Worm (Caenorhabditis elegans): ENCODE data around the gene Y73B6BL.289.

Y73B6BL.289 gene

ce11 chrIV:6323654-6324224, 23.6 kb upstream of the Y73B6BL.289 start, which contains the start of gene sqd-1 (continued):
- TF ChIP-seq lin-39 (tag; optimal IDR thresholded peaks at IDR 0.05) (no peak), F37D6.2 (tag; optimal IDR thresholded peaks at IDR 0.05) (peak; percentile 89), hif-1 (tag; optimal IDR thresholded peaks at IDR 0.05) (peak; percentile 35 to 94), hlh-11 (tag; optimal IDR thresholded peaks at IDR 0.05) (peak; percentile 95), madf-5 (GFP tag; IDR thresholded peaks at IDR 0.05) (0 out of 4 replicates have a peak, but pooled peaks of 1 of the 2 experiments have one; percentile 14), mxl-3 (GFP tag; optimal IDR thresholded peaks at IDR 0.05) (peak; percentile 86), vab-7 (GFP tag; IDR thresholded peaks at IDR 0.05) (peak; percentile 90), dpl-1 (GFP tag; optimal IDR thresholded peaks at IDR 0.05) (peak; percentile 93), jun-1 (tag; optimal IDR thresholded peaks at IDR 0.05) (peak; percentile 88), nhr-25 (tag; optimal IDR thresholded peaks at IDR 0.05; ENCODE audit: borderline replicate concordance, insufficient read depth) (peak; percentile 84), Y105C5A.15 (GFP tag; IDR thresholded peaks at IDR 0.05) (0 out of 2 replicates have a peak, but pooled peaks have one; percentile 64), pha-4 (GFP tag; IDR thresholded peaks at IDR 0.05) (peak; percentile 92), pha-4 (tag; optimal IDR thresholded peaks at IDR 0.05) (no peak), ama-1 (optimal IDR thresholded peaks at IDR 0.05) (peak; percentile 82), nhr-42 (GFP tag; IDR thresholded peaks at IDR 0.05) (peak; percentile 94), ZK337.2 (GFP tag; IDR thresholded peaks at IDR 0.05) (0 out of 2 replicates have a peak, but pooled peaks have one; percentile 49), snpc-1.2 (GFP tag; IDR thresholded peaks at IDR 0.05) (peak; percentile 96)

DNA sequence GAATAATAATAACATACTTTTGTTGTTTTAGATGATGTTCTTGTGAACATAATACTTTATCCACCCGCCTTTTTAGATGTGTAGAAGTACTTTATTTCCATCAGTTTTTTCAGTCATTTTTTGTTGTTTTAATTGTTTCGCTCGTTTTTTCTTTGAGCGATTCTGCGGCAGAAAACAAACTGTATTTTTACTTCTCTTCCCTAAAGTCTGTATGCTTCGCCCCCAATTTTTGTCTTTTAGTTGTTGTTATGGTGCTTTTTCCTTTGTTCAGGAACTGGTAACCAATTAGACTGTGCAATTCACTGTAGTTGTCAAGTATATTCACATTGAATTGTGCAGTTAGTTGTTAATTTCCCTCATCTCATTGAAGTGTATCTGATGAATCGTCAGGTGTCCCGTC, 21.5 kb upstream of the Y73B6BL.289 start:
- TF ChIP-seq mdt-29 (GFP tag; IDR thresholded peaks at IDR 0.05) (no peak), spr-3 (GFP tag; optimal IDR thresholded peaks at IDR 0.05) (peak; percentile 10), lin-1 (GFP tag; IDR thresholded peaks at IDR 0.05) (0 out of 2 replicates have a peak, but pooled peaks have one; percentile 8), attf-4 (tag; optimal IDR thresholded peaks at IDR 0.05) (no peak), mxl-2 (GFP tag; conservative IDR thresholded peaks at IDR 0.05) (0 out of 2 replicates have a peak, but pooled peaks have one; percentile 43), snpc-1.2 (GFP tag; IDR thresholded peaks at IDR 0.05) (peak; percentile 77), Y5F2A.4 (GFP tag; optimal IDR thresholded peaks at IDR 0.05) (peak; percentile 3), pha-4 (GFP tag; IDR thresholded peaks at IDR 0.05) (peak; percentile 18; the same call in 1 of the 2 replicates), pha-4 (tag; optimal IDR thresholded peaks at IDR 0.05) (no peak), F49E8.2 (tag; optimal IDR thresholded peaks at IDR 0.05; ENCODE audit: borderline replicate concordance) (peak; percentile 51), lin-38 (GFP tag; IDR thresholded peaks at IDR 0.05) (peak; percentile 64), egl-27 (tag; optimal IDR thresholded peaks at IDR 0.05) (no peak)

DNA sequence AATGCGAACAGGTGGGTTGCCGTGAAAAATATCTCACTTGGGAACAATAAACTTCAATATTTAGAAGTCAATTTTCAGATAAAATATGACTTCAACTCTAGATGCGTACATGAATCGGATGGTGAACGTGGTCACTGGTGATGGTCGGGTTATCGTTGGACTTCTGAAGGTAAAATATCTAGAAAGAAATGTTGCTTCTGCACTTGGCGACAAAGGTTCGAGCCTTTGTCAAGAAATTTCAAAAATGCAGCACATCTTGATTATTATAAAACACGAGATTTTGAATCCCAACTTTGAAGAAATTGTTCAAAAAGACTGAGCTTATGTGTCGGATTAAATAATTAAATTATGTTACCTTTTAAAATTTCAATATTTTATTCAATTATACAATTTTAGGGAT, 20.9 kb upstream of the Y73B6BL.289 start, which contains the start of gene lsm-8:
Gene lsm-8 (plus strand): TSS at position 79 of the 400 bp plus-strand sequence.
- TF ChIP-seq nhr-42 (GFP tag; IDR thresholded peaks at IDR 0.05) = no peak
- peak; percentile 15 for TF ChIP-seq mes-2 (tag; optimal IDR thresholded peaks at IDR 0.05; ENCODE audit: poor library complexity, severe bottlenecking)

DNA sequence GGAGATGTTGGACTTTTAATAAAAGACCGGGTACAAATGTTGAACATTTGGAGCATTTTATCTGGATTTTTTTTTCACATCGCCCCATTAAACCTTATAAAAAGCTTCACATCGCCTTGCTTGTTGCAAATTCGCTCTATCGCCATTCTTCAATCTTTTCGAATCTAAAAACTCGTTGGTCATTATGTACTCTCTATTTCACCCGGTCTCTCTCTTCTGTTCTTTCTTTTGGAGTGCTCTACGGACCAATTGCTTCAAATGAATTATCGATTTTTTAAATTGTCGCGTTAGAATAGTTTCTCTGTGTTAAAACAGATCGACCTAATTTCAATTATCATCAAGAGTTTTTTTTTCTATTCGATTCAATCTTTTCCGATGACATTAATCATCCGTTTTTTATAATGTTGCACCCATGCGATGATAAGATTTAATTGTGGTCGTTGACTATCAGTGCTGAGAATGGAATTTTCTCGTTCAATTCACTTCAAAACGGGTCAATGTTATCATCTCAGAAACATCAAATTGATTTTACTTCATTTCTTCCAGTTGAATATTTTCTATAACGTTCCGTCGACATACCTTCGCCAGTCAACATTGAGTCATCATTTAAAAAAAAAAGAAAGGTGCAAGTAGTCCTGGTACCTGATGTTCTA, 19.8 kb upstream of the Y73B6BL.289 start:
- TF ChIP-seq unc-39 (tag; optimal IDR thresholded peaks at IDR 0.05) = no peak
- TF ChIP-seq ama-1 (optimal IDR thresholded peaks at IDR 0.05) = no peak
- TF ChIP-seq Y5F2A.4 (GFP tag; optimal IDR thresholded peaks at IDR 0.05) = no peak
- no peak for TF ChIP-seq daf-19 (GFP tag; conservative IDR thresholded peaks at IDR 0.05)
- TF ChIP-seq aly-2 (tag; optimal IDR thresholded peaks at IDR 0.05) = no peak
- no peak for TF ChIP-seq zip-11 (GFP tag; IDR thresholded peaks at IDR 0.05)
- no peak for TF ChIP-seq madf-5 (GFP tag; IDR thresholded peaks at IDR 0.05)
- TF ChIP-seq nhr-237 (tag; optimal IDR thresholded peaks at IDR 0.05) = no peak
- no peak for TF ChIP-seq snpc-1.2 (GFP tag; IDR thresholded peaks at IDR 0.05)
- no peak for TF ChIP-seq vab-7 (GFP tag; IDR thresholded peaks at IDR 0.05)
- no peak for TF ChIP-seq dmd-8 (GFP tag; IDR thresholded peaks at IDR 0.05)
- TF ChIP-seq ZK546.5 (tag; optimal IDR thresholded peaks at IDR 0.05) = no peak
- no peak for TF ChIP-seq mep-1 (tag; optimal IDR thresholded peaks at IDR 0.05)
- no peak for TF ChIP-seq arid-1 (GFP tag; conservative IDR thresholded peaks at IDR 0.05)
- TF ChIP-seq daf-8 (GFP tag; IDR thresholded peaks at IDR 0.05) = no peak
- no peak for TF ChIP-seq set-16 (GFP tag; IDR thresholded peaks at IDR 0.05)
- no peak for TF ChIP-seq lin-13 (GFP tag; optimal IDR thresholded peaks at IDR 0.05)
- TF ChIP-seq nhr-41 (GFP tag; IDR thresholded peaks at IDR 0.05) = no peak
- no peak for TF ChIP-seq nhr-77 (tag; optimal IDR thresholded peaks at IDR 0.05)
- no peak for TF ChIP-seq rbr-2 (tag; optimal IDR thresholded peaks at IDR 0.05)
- TF ChIP-seq lin-38 (GFP tag; IDR thresholded peaks at IDR 0.05) = peak; percentile 51
- no peak for TF ChIP-seq sdz-12 (GFP tag; optimal IDR thresholded peaks at IDR 0.05)

Data from whole organism, L4 larva.